Worm (Caenorhabditis elegans) whole organism, L2 larva: ENCODE data around the gene T20G5.9.

Experiments
- F13H6.1 ChIP-seq: sonication (generic microtip); optimal IDR thresholded peaks from 2 replicates; lab custom pipeline; 2016; ENCODE audit warnings: missing genetic modification characterization, missing compliant biosample characterization
- ZK546.5 ChIP-seq: sonication (generic microtip); optimal IDR thresholded peaks from 2 replicates; lab custom pipeline; 2017; ENCODE audit warnings: missing biosample characterization, missing genetic modification characterization
- lin-39 ChIP-seq: fragments of 150-350 bp; optimal IDR thresholded peaks from 2 replicates; lab custom pipeline; 2014; ENCODE audit warnings: missing biosample characterization, missing genetic modification reagents, missing genetic modification characterization
- nhr-23 ChIP-seq: fragments of 150-350 bp; optimal IDR thresholded peaks from 2 replicates; lab custom pipeline; 2014; ENCODE audit warnings: missing biosample characterization, missing genetic modification reagents, missing genetic modification characterization
- nhr-237 ChIP-seq: fragments of 150-350 bp; optimal IDR thresholded peaks from 2 replicates; lab custom pipeline; 2014; ENCODE audit warnings: missing biosample characterization, missing genetic modification characterization
- nhr-25 ChIP-seq: fragments of 150-350 bp; sonication (generic microtip); optimal IDR thresholded peaks from 3 replicates; lab custom pipeline; 2014; ENCODE audit warnings: missing biosample characterization, missing genetic modification characterization
- unc-39 ChIP-seq: fragments of 150-350 bp; optimal IDR thresholded peaks from 2 replicates; lab custom pipeline; 2014; ENCODE audit warnings: missing biosample characterization, missing genetic modification characterization
- ztf-11 ChIP-seq: sonication (generic microtip); optimal IDR thresholded peaks from 2 replicates; lab custom pipeline; 2017; ENCODE audit warnings: missing biosample characterization, missing genetic modification characterization
- ztf-4 ChIP-seq: fragments of 150-350 bp; optimal IDR thresholded peaks from 2 replicates; lab custom pipeline; 2014; ENCODE audit warnings: missing biosample characterization, missing genetic modification characterization

DNA sequence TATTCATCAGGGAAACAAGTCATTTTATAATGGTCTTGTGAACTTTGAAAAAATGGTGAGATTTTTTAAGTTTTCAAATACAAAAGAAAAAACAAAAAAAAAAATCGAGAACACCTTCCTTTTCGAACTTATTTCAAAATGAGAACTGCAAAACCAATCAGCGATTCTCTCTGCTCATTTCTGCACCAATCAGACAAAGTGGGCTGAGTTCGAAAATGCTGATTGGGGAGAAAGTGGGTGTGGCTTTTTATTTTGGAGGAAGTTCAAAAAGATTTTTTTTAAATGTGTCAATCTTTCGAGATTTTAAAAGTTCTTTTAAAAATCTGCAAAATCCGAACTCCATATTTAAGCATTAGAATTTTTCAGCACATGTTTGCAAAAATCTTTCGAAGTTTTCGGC lies 15.1 kb upstream of the T20G5.9 start:
- no peak for TF ChIP-seq ZK546.5 (tag; lab: Kevin White, UChicago)
- TF ChIP-seq F13H6.1 (tag; lab: Kevin White, UChicago) = no peak
- no peak for TF ChIP-seq unc-39
- no peak for TF ChIP-seq nhr-25 (tag; lab: Kevin White, UChicago)
- no peak for TF ChIP-seq nhr-23
- TF ChIP-seq ztf-11 = no peak
- TF ChIP-seq ztf-4 (tag; lab: Kevin White, UChicago) = no peak
- no peak for TF ChIP-seq lin-39
- no peak for TF ChIP-seq nhr-237
